Fruit fly (Drosophila melanogaster) whole organism, embryonic: Measurements from ENCODE around the gene Dhdds.

Experiments used
- Abd-B ChIP-seq: fragments of 200-800 bp; sonication (Bioruptor generic); optimal IDR thresholded peaks from 2 replicates; lab custom pipeline; 2018; ENCODE audit warnings: missing biosample characterization, mild to moderate bottlenecking, missing genetic modification characterization, moderate library complexity
- CG11398 ChIP-seq: fragments of 200-800 bp; sonication (Bioruptor generic); optimal IDR thresholded peaks from 2 replicates; lab custom pipeline; 2016; ENCODE audit warnings: missing biosample characterization, missing genetic modification characterization
- CG11456 ChIP-seq: fragments of 200-800 bp; sonication (Bioruptor generic); IDR thresholded peaks from 3 replicates; pipeline ENCODE4 v1.3.6; 2022; ENCODE audit warnings: missing biosample characterization, missing genetic modification characterization
- CG12104 ChIP-seq: fragments of 200-800 bp; sonication (Bioruptor generic); optimal IDR thresholded peaks from 3 replicates; lab custom pipeline; 2016; ENCODE audit warnings: missing biosample characterization, missing genetic modification characterization
- CG12659 ChIP-seq: fragments of 200-800 bp; sonication (Bioruptor generic); optimal IDR thresholded peaks from 3 replicates; lab custom pipeline; 2017; ENCODE audit warnings: mild to moderate bottlenecking, missing biosample characterization, missing genetic modification reagents, missing genetic modification characterization
- CG12744 ChIP-seq: fragments of 200-800 bp; sonication (Bioruptor generic); optimal IDR thresholded peaks from 2 replicates; lab custom pipeline; 2016; ENCODE audit warnings: missing biosample characterization, missing genetic modification characterization
- CG13123 ChIP-seq: fragments of 200-800 bp; sonication (Bioruptor generic); optimal IDR thresholded peaks from 2 replicates; lab custom pipeline; 2016; ENCODE audit warnings: missing biosample characterization, missing genetic modification characterization
- CG13296 ChIP-seq: fragments of 200-800 bp; sonication (Bioruptor generic); optimal IDR thresholded peaks from 3 replicates; lab custom pipeline; 2018; ENCODE audit warnings: missing biosample characterization, mild to moderate bottlenecking, missing genetic modification characterization
- CG13894 ChIP-seq: fragments of 200-800 bp; sonication (Bioruptor generic); optimal IDR thresholded peaks from 3 replicates; lab custom pipeline; 2018; ENCODE audit warnings: missing biosample characterization, mild to moderate bottlenecking, missing genetic modification characterization, moderate library complexity
- CG14965 ChIP-seq: fragments of 200-800 bp; sonication (Bioruptor generic); optimal IDR thresholded peaks from 2 replicates; lab custom pipeline; 2016; ENCODE audit warnings: missing biosample characterization, missing genetic modification characterization, borderline replicate concordance
- CG1529 ChIP-seq: fragments of 200-800 bp; sonication (Bioruptor generic); optimal IDR thresholded peaks from 3 replicates; lab custom pipeline; 2018; ENCODE audit warnings: missing biosample characterization, missing genetic modification characterization
- CG2120 ChIP-seq: fragments of 200-800 bp; sonication (Bioruptor generic); optimal IDR thresholded peaks from 3 replicates; lab custom pipeline; 2016; ENCODE audit warnings: missing biosample characterization, missing genetic modification characterization
- CG2712 ChIP-seq: fragments of 200-800 bp; optimal IDR thresholded peaks from 3 replicates; lab custom pipeline; 2019; ENCODE audit warnings: missing biosample characterization, mild to moderate bottlenecking, missing genetic modification characterization, moderate library complexity
- CG31365 ChIP-seq: fragments of 200-800 bp; sonication (Bioruptor generic); optimal IDR thresholded peaks from 2 replicates; lab custom pipeline; 2018; ENCODE audit warnings: missing biosample characterization, mild to moderate bottlenecking, missing genetic modification characterization
- CG32532 ChIP-seq: fragments of 200-800 bp; sonication (Bioruptor generic); IDR thresholded peaks from 2 replicates; pipeline ENCODE4 v1.3.6; 2022; ENCODE audit warnings: missing biosample characterization, missing genetic modification characterization
- CG34376 ChIP-seq: fragments of 200-800 bp; sonication (Bioruptor generic); optimal IDR thresholded peaks from 2 replicates; lab custom pipeline; 2018; ENCODE audit warnings: missing biosample characterization, mild to moderate bottlenecking, missing genetic modification characterization
- CG5245 ChIP-seq: fragments of 200-800 bp; sonication (Bioruptor generic); optimal IDR thresholded peaks from 3 replicates; lab custom pipeline; 2016; ENCODE audit warnings: missing biosample characterization, missing genetic modification characterization
- CG6272 ChIP-seq: fragments of 200-800 bp; sonication (Bioruptor generic); IDR thresholded peaks from 2 replicates; pipeline ENCODE4 v1.3.6; 2022; ENCODE audit warnings: missing biosample characterization, missing genetic modification characterization
- CG7745 ChIP-seq: fragments of 200-800 bp; sonication (Bioruptor generic); optimal IDR thresholded peaks from 2 replicates; lab custom pipeline; 2018; ENCODE audit warnings: missing biosample characterization, mild to moderate bottlenecking, missing genetic modification characterization, moderate library complexity
- CG7963 ChIP-seq: fragments of 200-800 bp; sonication (Bioruptor generic); IDR thresholded peaks from 3 replicates; pipeline ENCODE4 v1.3.6; 2022; ENCODE audit warnings: missing biosample characterization, missing genetic modification characterization; ENCODE audit not compliant: partially characterized antibody
- CG8359 ChIP-seq: fragments of 200-800 bp; sonication (Bioruptor generic); optimal IDR thresholded peaks from 2 replicates; lab custom pipeline; 2017; ENCODE audit warnings: missing biosample characterization, mild to moderate bottlenecking, missing genetic modification characterization, borderline replicate concordance
- CG9215 ChIP-seq: fragments of 200-800 bp; sonication (Bioruptor generic); IDR thresholded peaks from 2 replicates; pipeline ENCODE4 v1.3.6; 2022; ENCODE audit warnings: missing biosample characterization, missing genetic modification characterization
- CTCF ChIP-seq: fragments of 200-800 bp; sonication (Bioruptor generic); optimal IDR thresholded peaks from 2 replicates; lab custom pipeline; 2017; ENCODE audit warnings: missing biosample characterization, mild to moderate bottlenecking, missing genetic modification characterization, moderate library complexity
- D19B ChIP-seq: fragments of 200-800 bp; sonication (Bioruptor generic); optimal IDR thresholded peaks from 2 replicates; lab custom pipeline; 2017; ENCODE audit warnings: missing biosample characterization, mild to moderate bottlenecking, missing genetic modification characterization
- Dip3 ChIP-seq: fragments of 200-800 bp; sonication (Bioruptor generic); optimal IDR thresholded peaks from 3 replicates; lab custom pipeline; 2016; ENCODE audit warnings: missing biosample characterization, missing genetic modification characterization
- Eip74EF ChIP-seq, 2 experiments: fragments of 200-800 bp in 1 of 2; fragments of >200 bp in 1 of 2; sonication (Bioruptor generic) in 1 of 2; optimal IDR thresholded peaks; 2 replicates each; lab custom pipeline; 2017 to 2019; ENCODE audit warnings: missing biosample characterization in 2 of 2, missing genetic modification characterization in 2 of 2, mild to moderate bottlenecking in 1 of 2, moderate library complexity in 1 of 2
- Fer1 ChIP-seq: fragments of 200-800 bp; sonication (Bioruptor generic); optimal IDR thresholded peaks from 2 replicates; lab custom pipeline; 2017; ENCODE audit warnings: missing biosample characterization, mild to moderate bottlenecking, missing genetic modification characterization
- Lim3 ChIP-seq: fragments of 200-800 bp; sonication (Bioruptor generic); IDR thresholded peaks from 2 replicates; pipeline ENCODE4 v1.3.6; 2022; ENCODE audit warnings: missing biosample characterization, missing genetic modification characterization
- Oli ChIP-seq: fragments of 200-800 bp; sonication (Bioruptor generic); optimal IDR thresholded peaks from 2 replicates; lab custom pipeline; 2018; ENCODE audit warnings: missing biosample characterization, mild to moderate bottlenecking, missing genetic modification characterization, moderate library complexity
- Ptx1 ChIP-seq: fragments of 200-800 bp; sonication (Bioruptor generic); IDR thresholded peaks from 2 replicates; pipeline ENCODE4 v1.3.6; 2022; ENCODE audit warnings: missing biosample characterization, missing genetic modification characterization
- Sin3A ChIP-seq: fragments of >200 bp; optimal IDR thresholded peaks from 2 replicates; lab custom pipeline; 2018
- Usf ChIP-seq: fragments of 200-800 bp; sonication (Bioruptor generic); optimal IDR thresholded peaks from 2 replicates; lab custom pipeline; 2017; ENCODE audit warnings: missing genotype, missing biosample characterization, missing genetic modification characterization
- Xbp1 ChIP-seq: fragments of 200-800 bp; sonication (Bioruptor generic); optimal IDR thresholded peaks from 3 replicates; lab custom pipeline; 2016; ENCODE audit warnings: missing biosample characterization, mild to moderate bottlenecking, missing genetic modification characterization
- ash1 ChIP-seq: fragments of 200-800 bp; sonication (Bioruptor generic); optimal IDR thresholded peaks from 2 replicates; lab custom pipeline; 2018; ENCODE audit warnings: missing biosample characterization, mild to moderate bottlenecking, missing genetic modification characterization
- corto ChIP-seq: fragments of 200-800 bp; sonication (Bioruptor generic); optimal IDR thresholded peaks from 2 replicates; lab custom pipeline; 2016; ENCODE audit warnings: missing biosample characterization, mild to moderate bottlenecking, missing genetic modification characterization, moderate library complexity
- dati ChIP-seq: fragments of 200-800 bp; sonication (Bioruptor generic); IDR thresholded peaks from 2 replicates; pipeline ENCODE4 v1.3.6; 2022; ENCODE audit warnings: missing biosample characterization, missing genetic modification characterization
- disco-r ChIP-seq: fragments of 200-800 bp; sonication (Bioruptor generic); optimal IDR thresholded peaks from 2 replicates; lab custom pipeline; 2016; ENCODE audit warnings: missing biosample characterization, missing genetic modification characterization
- exex ChIP-seq: fragments of 200-800 bp; sonication (Bioruptor generic); optimal IDR thresholded peaks from 4 replicates; lab custom pipeline; 2018; ENCODE audit warnings: missing biosample characterization, mild to moderate bottlenecking, missing genetic modification characterization, moderate library complexity
- grau ChIP-seq: fragments of 200-800 bp; optimal IDR thresholded peaks from 3 replicates; lab custom pipeline; 2019; ENCODE audit warnings: missing biosample characterization, mild to moderate bottlenecking, missing genetic modification characterization, moderate library complexity
- grn ChIP-seq: fragments of 200-800 bp; sonication (Bioruptor generic); optimal IDR thresholded peaks from 3 replicates; lab custom pipeline; 2017; ENCODE audit warnings: missing biosample characterization, missing genetic modification characterization
- ind ChIP-seq: fragments of 200-800 bp; sonication (Bioruptor generic); optimal IDR thresholded peaks from 3 replicates; lab custom pipeline; 2016; ENCODE audit warnings: missing biosample characterization, missing genetic modification characterization
- pita ChIP-seq: fragments of 200-800 bp; sonication (Bioruptor generic); optimal IDR thresholded peaks from 2 replicates; lab custom pipeline; 2017; ENCODE audit warnings: missing biosample characterization, mild to moderate bottlenecking, missing genetic modification characterization
- pum ChIP-seq: fragments of 200-800 bp; sonication (Bioruptor generic); optimal IDR thresholded peaks from 2 replicates; lab custom pipeline; 2016; ENCODE audit warnings: missing biosample characterization, missing genetic modification characterization
- ro ChIP-seq: fragments of 200-800 bp; sonication (Bioruptor generic); IDR thresholded peaks from 2 replicates; pipeline ENCODE4 v1.3.6; 2022; ENCODE audit warnings: missing biosample characterization, missing genetic modification characterization
- row ChIP-seq: fragments of 200-800 bp; sonication (Bioruptor generic); IDR thresholded peaks from 3 replicates; pipeline ENCODE4 v1.3.6; 2022; ENCODE audit warnings: missing biosample characterization, missing genetic modification characterization
- salm ChIP-seq: fragments of 200-800 bp; sonication (Bioruptor generic); optimal IDR thresholded peaks from 2 replicates; lab custom pipeline; 2018; ENCODE audit warnings: missing biosample characterization, mild to moderate bottlenecking, missing genetic modification characterization
- sisA ChIP-seq: fragments of 200-800 bp; sonication (Bioruptor generic); IDR thresholded peaks from 2 replicates; pipeline ENCODE4 v1.3.6; 2022; ENCODE audit warnings: missing biosample characterization, missing genetic modification characterization
- sna ChIP-seq: fragments of 200-800 bp; sonication (Bioruptor generic); IDR thresholded peaks from 2 replicates; pipeline ENCODE4 v1.3.6; 2022; ENCODE audit warnings: missing biosample characterization, missing genetic modification characterization; ENCODE audit not compliant: partially characterized antibody
- tio ChIP-seq: fragments of 200-800 bp; sonication (Bioruptor generic); optimal IDR thresholded peaks from 2 replicates; lab custom pipeline; 2017; ENCODE audit warnings: missing biosample characterization, missing genetic modification characterization, inconsistent platforms
- trh ChIP-seq: fragments of 200-800 bp; sonication (Bioruptor generic); optimal IDR thresholded peaks from 2 replicates; lab custom pipeline; 2016; ENCODE audit warnings: missing biosample characterization, missing genetic modification characterization
- vfl ChIP-seq: fragments of 200-800 bp; sonication (Bioruptor generic); optimal IDR thresholded peaks from 2 replicates; lab custom pipeline; 2016; ENCODE audit warnings: missing biosample characterization, missing genetic modification characterization
- yki ChIP-seq: fragments of >200 bp; optimal IDR thresholded peaks from 3 replicates; lab custom pipeline; 2018

Dhdds gene

dm6 chrX:7911983-7912630, 21.0 kb downstream of the Dhdds start, which contains the start of gene snz:
Gene snz, plus strand, starts transcription at chrX:7912089.
- TF ChIP-seq Xbp1 (GFP tag; lab: Kevin White, UChicago), result peak; percentile 5
- peak; percentile 8 for TF ChIP-seq Sin3A (lab: Kevin White, UChicago)
- TF ChIP-seq grn (GFP tag; lab: Kevin White, UChicago), result peak; percentile 69
- no peak for TF ChIP-seq sisA (GFP tag; lab: Robert Waterston, UW)
- TF ChIP-seq tio (GFP tag; lab: Kevin White, UChicago), result no peak
- TF ChIP-seq CG12744 (GFP tag; lab: Kevin White, UChicago), result no peak
- TF ChIP-seq CG7963 (GFP tag; lab: Robert Waterston, UW), result peak; percentile 58; the same call in 1 of the 3 replicates
- TF ChIP-seq CG12659 (GFP tag; lab: Kevin White, UChicago), result peak; percentile 31
- no peak for TF ChIP-seq ind (GFP tag; lab: Kevin White, UChicago)
- no peak for TF ChIP-seq ro
- TF ChIP-seq CG32532 (GFP tag; lab: Robert Waterston, UW), result no peak
- no peak for TF ChIP-seq dati (GFP tag; lab: Robert Waterston, UW)
- TF ChIP-seq CG1529 (GFP tag; lab: Kevin White, UChicago), result no peak
- TF ChIP-seq trh (GFP tag; lab: Kevin White, UChicago), result no peak
- no peak for TF ChIP-seq CG11398 (GFP tag; lab: Kevin White, UChicago)
- TF ChIP-seq yki (lab: Kevin White, UChicago), result no peak
- no peak for TF ChIP-seq pum
- TF ChIP-seq Abd-B (GFP tag; lab: Kevin White, UChicago), result no peak
- no peak for TF ChIP-seq disco-r (GFP tag; lab: Kevin White, UChicago)
- peak; percentile 25 for TF ChIP-seq CG2120 (GFP tag; lab: Kevin White, UChicago)
- peak; percentile 97 for TF ChIP-seq CG34376 (GFP tag; lab: Kevin White, UChicago)
- no peak for TF ChIP-seq pita (GFP tag; lab: Kevin White, UChicago)
- no peak for TF ChIP-seq CG13123 (GFP tag; lab: Kevin White, UChicago)
- TF ChIP-seq corto, result no peak
- no peak for TF ChIP-seq Ptx1 (GFP tag; lab: Robert Waterston, UW)
- no peak for TF ChIP-seq CG11456 (GFP tag; lab: Robert Waterston, UW)
- TF ChIP-seq CG13296 (GFP tag; lab: Kevin White, UChicago), result no peak
- no peak for TF ChIP-seq Eip74EF (GFP tag; optimal IDR thresholded peaks at IDR 0.05; lab: Kevin White, UChicago)
- TF ChIP-seq CG12104 (GFP tag; lab: Kevin White, UChicago), result no peak
- TF ChIP-seq CG8359 (GFP tag; lab: Kevin White, UChicago), result no peak
- TF ChIP-seq Oli (tag; lab: Kevin White, UChicago), result no peak
- no peak for TF ChIP-seq ash1
- peak; percentile 68 for TF ChIP-seq exex (tag; lab: Kevin White, UChicago)
- TF ChIP-seq CTCF (GFP tag; lab: Kevin White, UChicago), result no peak
- TF ChIP-seq sna (GFP tag; lab: Robert Waterston, UW), result peak; percentile 77
- no peak for TF ChIP-seq vfl (GFP tag; lab: Kevin White, UChicago)
- TF ChIP-seq grau, result no peak
- TF ChIP-seq Lim3, result no peak
- peak; percentile 34 for TF ChIP-seq Fer1
- no peak for TF ChIP-seq CG6272 (GFP tag; lab: Robert Waterston, UW)
- no peak for TF ChIP-seq D19B (GFP tag; lab: Kevin White, UChicago)
- no peak for TF ChIP-seq CG9215 (GFP tag; lab: Robert Waterston, UW)
- peak; percentile 65 for TF ChIP-seq CG13894 (tag; lab: Kevin White, UChicago)
- TF ChIP-seq row (GFP tag; lab: Robert Waterston, UW), result peak; percentile 55
- no peak for TF ChIP-seq CG14965 (GFP tag; lab: Kevin White, UChicago)
- no peak for TF ChIP-seq CG5245 (GFP tag; lab: Kevin White, UChicago)
- no peak for TF ChIP-seq CG31365
- TF ChIP-seq Usf, result no peak
- no peak for TF ChIP-seq salm (tag; lab: Kevin White, UChicago)
- TF ChIP-seq CG7745, result no peak
- TF ChIP-seq Dip3 (GFP tag; lab: Kevin White, UChicago), result no peak
- peak; percentile 44 for TF ChIP-seq CG2712 (tag; lab: Kevin White, UChicago)
